Worm (Caenorhabditis elegans) whole organism, young adult: ENCODE results near the gene R12C12.7.
"Not testable (repeated sequence)": the region's sequence is repeated elsewhere in the genome, so short reads cannot be mapped to it uniquely, and the experiment has no call there.

Experiments
- B0035.1 ChIP-seq: sonication (generic microtip); optimal IDR thresholded peaks from 2 replicates; lab custom pipeline; 2016; ENCODE audit warnings: missing genetic modification characterization, mild to moderate bottlenecking, missing compliant biosample characterization, missing genotype, missing genetic modification reagents
- C06A6.2 ChIP-seq: fragments of 200-800 bp; sonication (Bioruptor generic); conservative IDR thresholded peaks from 2 replicates; pipeline ENCODE4 v1.3.6; 2022; ENCODE audit warnings: missing genetic modification characterization, missing compliant biosample characterization
- F39B2.1 ChIP-seq: fragments of 200-800 bp; sonication (Bioruptor generic); IDR thresholded peaks from 2 replicates; pipeline ENCODE4 v1.3.6; 2022; ENCODE audit warnings: missing genetic modification reagents, missing genetic modification characterization, missing compliant biosample characterization
- F52B5.7 ChIP-seq: sonication (generic microtip); optimal IDR thresholded peaks from 2 replicates; lab custom pipeline; 2016; ENCODE audit warnings: mild to moderate bottlenecking, missing genetic modification characterization, missing compliant biosample characterization
- F57A8.1 ChIP-seq: fragments of 200-800 bp; sonication (Bioruptor generic); optimal IDR thresholded peaks from 2 replicates; lab custom pipeline; 2018; ENCODE audit warnings: mild to moderate bottlenecking, missing genetic modification characterization, moderate library complexity, missing compliant biosample characterization
- Y79H2A.3 ChIP-seq: fragments of 200-800 bp; sonication (Bioruptor generic); conservative IDR thresholded peaks from 2 replicates; pipeline ENCODE4 v1.3.6; 2022; ENCODE audit warnings: missing genetic modification reagents, missing genetic modification characterization, missing compliant biosample characterization
- cebp-1 ChIP-seq, 2 experiments: fragments of 200-800 bp in 1 of 2; sonication (Bioruptor generic) in 1 of 2; sonication (generic microtip) in 1 of 2; IDR thresholded peaks in 1 of 2; optimal IDR thresholded peaks in 1 of 2; 2 replicates each; pipeline versions ENCODE4 v1.3.6 to Lab custom; 2017 to 2022; ENCODE audit warnings: missing compliant biosample characterization in 2 of 2, missing genetic modification characterization in 2 of 2, mild to moderate bottlenecking in 1 of 2, missing genetic modification reagents in 1 of 2, moderate library complexity in 1 of 2
- ceh-79 ChIP-seq: sonication (generic microtip); optimal IDR thresholded peaks from 2 replicates; lab custom pipeline; 2017; ENCODE audit warnings: mild to moderate bottlenecking, missing genetic modification characterization, missing compliant biosample characterization
- dpff-1 ChIP-seq: sonication (generic microtip); optimal IDR thresholded peaks from 2 replicates; lab custom pipeline; 2017; ENCODE audit warnings: mild to moderate bottlenecking, missing genetic modification characterization, missing compliant biosample characterization
- ets-4 ChIP-seq: fragments of 200-800 bp; sonication (Bioruptor generic); optimal IDR thresholded peaks from 2 replicates; lab custom pipeline; 2018; ENCODE audit warnings: mild to moderate bottlenecking, missing genetic modification characterization, missing compliant biosample characterization
- him-1 ChIP-seq: sonication (generic microtip); optimal IDR thresholded peaks from 2 replicates; lab custom pipeline; 2016; ENCODE audit warnings: missing genotype, missing genetic modification reagents, missing genetic modification characterization, missing compliant biosample characterization
- hmg-1.2 ChIP-seq: fragments of 200-800 bp; sonication (Bioruptor generic); IDR thresholded peaks from 2 replicates; pipeline ENCODE4 v1.3.6; 2022; ENCODE audit warnings: missing genetic modification reagents, missing genetic modification characterization, missing compliant biosample characterization
- hmg-20 ChIP-seq: fragments of 200-800 bp; sonication (Bioruptor generic); IDR thresholded peaks from 2 replicates; pipeline ENCODE4 v1.3.6; 2022; ENCODE audit warnings: missing genetic modification reagents, missing genetic modification characterization, missing compliant biosample characterization
- let-607 ChIP-seq, 2 experiments: fragments of 200-800 bp in 1 of 2; sonication (Bioruptor generic) in 1 of 2; sonication (generic microtip) in 1 of 2; optimal IDR thresholded peaks; 2 replicates each; lab custom pipeline; 2016 to 2018; ENCODE audit warnings: mild to moderate bottlenecking in 2 of 2, missing compliant biosample characterization in 2 of 2, missing genetic modification characterization in 2 of 2, moderate library complexity in 2 of 2, missing genotype in 1 of 2
- lin-26 ChIP-seq: fragments of 200-800 bp; sonication (Bioruptor generic); IDR thresholded peaks from 2 replicates; pipeline ENCODE4 v1.3.6; 2022; ENCODE audit warnings: missing genetic modification reagents, missing genetic modification characterization, missing compliant biosample characterization
- lsl-1 ChIP-seq: fragments of 200-800 bp; sonication (Bioruptor generic); optimal IDR thresholded peaks from 2 replicates; lab custom pipeline; 2018; ENCODE audit warnings: mild to moderate bottlenecking, missing genetic modification characterization, moderate library complexity, missing compliant biosample characterization
- lsy-27 ChIP-seq: sonication (generic microtip); optimal IDR thresholded peaks from 2 replicates; lab custom pipeline; 2017; ENCODE audit warnings: missing genetic modification characterization, mild to moderate bottlenecking, missing compliant biosample characterization, antibody characterized with exemption, missing genotype, borderline replicate concordance; ENCODE audit not compliant: insufficient read depth
- nhr-120 ChIP-seq: fragments of 200-800 bp; sonication (Bioruptor generic); IDR thresholded peaks from 2 replicates; pipeline ENCODE4 v1.3.6; 2022; ENCODE audit warnings: missing genetic modification characterization, missing compliant biosample characterization
- nhr-90 ChIP-seq: sonication (generic microtip); optimal IDR thresholded peaks from 2 replicates; lab custom pipeline; 2016; ENCODE audit warnings: missing genotype, mild to moderate bottlenecking, missing genetic modification characterization, missing compliant biosample characterization
- pha-4 ChIP-seq: fragments of 150-350 bp; sonication (generic microtip); optimal IDR thresholded peaks from 2 replicates; lab custom pipeline; 2014; ENCODE audit warnings: missing biosample characterization, missing genetic modification reagents, missing genetic modification characterization
- rec-8 ChIP-seq, 2 experiments: sonication (generic microtip); optimal IDR thresholded peaks; 2 replicates each; lab custom pipeline; 2016; ENCODE audit warnings: mild to moderate bottlenecking in 2 of 2, missing genetic modification characterization in 2 of 2, missing genetic modification reagents in 2 of 2, missing genotype in 2 of 2, missing biosample characterization in 1 of 2, missing compliant biosample characterization in 1 of 2, moderate library complexity in 1 of 2
- sdz-38 ChIP-seq: sonication (generic microtip); optimal IDR thresholded peaks from 2 replicates; lab custom pipeline; 2016; ENCODE audit warnings: missing genotype, missing genetic modification characterization, missing compliant biosample characterization
- snpc-4 ChIP-seq, 5 experiments: fragments of 150-350 bp in 1 of 5; sonication (generic microtip) in 4 of 5; optimal IDR thresholded peaks; 2 replicates each; lab custom pipeline; 2014 to 2018; ENCODE audit warnings: missing genetic modification characterization in 5 of 5, missing biosample characterization in 3 of 5, antibody characterized with exemption in 2 of 5, mild to moderate bottlenecking in 2 of 5, missing compliant biosample characterization in 2 of 5, missing genotype in 2 of 5, moderate library complexity in 2 of 5, missing genetic modification reagents in 1 of 5
- tlf-1 ChIP-seq: fragments of 200-800 bp; sonication (Bioruptor generic); optimal IDR thresholded peaks from 2 replicates; lab custom pipeline; 2018; ENCODE audit warnings: mild to moderate bottlenecking, missing genetic modification characterization, missing compliant biosample characterization
- zfh-2 ChIP-seq: fragments of 200-800 bp; sonication (Bioruptor generic); conservative IDR thresholded peaks from 2 replicates; pipeline ENCODE4 v1.3.6; 2022; ENCODE audit warnings: missing genetic modification reagents, missing genetic modification characterization, missing compliant biosample characterization

R12C12.7 gene

ce11 chrII:6014057-6014456, 41.7 kb downstream of the R12C12.7 start, which contains the start of gene ZK84.2:
TSS of gene ZK84.2 (plus strand) at chrII:6014357.
- TF ChIP-seq hmg-1.2 (GFP tag; lab: Robert Waterston, UW); lin-26; nhr-120 (GFP tag; lab: Robert Waterston, UW): not testable (repeated sequence)

DNA sequence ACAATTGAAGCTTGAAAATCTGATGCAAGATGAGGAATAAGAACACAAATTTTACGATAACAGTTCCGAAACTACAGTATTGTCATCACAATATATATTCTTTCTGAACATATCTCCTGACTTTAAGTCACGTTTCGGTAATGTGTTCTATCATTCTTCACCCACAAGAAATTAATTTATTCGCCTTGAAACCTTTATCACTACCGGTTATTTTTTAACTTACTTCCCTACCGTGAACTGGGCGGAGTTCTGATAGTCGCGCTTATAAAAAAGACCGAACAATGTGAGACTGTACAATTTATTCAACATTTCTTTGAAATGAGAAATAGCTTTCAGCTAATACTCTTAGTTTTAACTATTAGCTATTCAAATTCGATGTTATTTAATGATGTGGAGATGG, 45.2 kb downstream of the R12C12.7 start, which contains the start of gene ins-20:
ins-20 (plus strand) TSS at position 301 of the 400 bp plus-strand sequence.
- no peak for TF ChIP-seq C06A6.2 (GFP tag; lab: Robert Waterston, UW)
- no peak for TF ChIP-seq dpff-1 (tag; lab: Kevin White, UChicago)
- no peak for TF ChIP-seq F57A8.1 (GFP tag; lab: Kevin White, UChicago)
- no peak for TF ChIP-seq F52B5.7 (tag; lab: Kevin White, UChicago)
- no peak for TF ChIP-seq lsl-1 (GFP tag; lab: Kevin White, UChicago)
- TF ChIP-seq sdz-38 (tag; lab: Kevin White, UChicago): no peak
- TF ChIP-seq him-1 (tag; lab: Kevin White, UChicago): no peak
- TF ChIP-seq hmg-20 (GFP tag; lab: Robert Waterston, UW): no peak
- no peak for TF ChIP-seq ceh-79 (tag; lab: Kevin White, UChicago)
- no peak for TF ChIP-seq lsy-27 (tag; lab: Kevin White, UChicago)
- no peak for TF ChIP-seq tlf-1 (GFP tag; lab: Kevin White, UChicago)
- no peak for TF ChIP-seq pha-4 (tag; lab: Kevin White, UChicago)
- TF ChIP-seq ets-4: no peak
- TF ChIP-seq let-607 (tag; optimal IDR thresholded peaks at IDR 0.05; lab: Kevin White, UChicago): no peak
- no peak for TF ChIP-seq nhr-90 (tag; lab: Kevin White, UChicago)
- TF ChIP-seq Y79H2A.3 (GFP tag; lab: Robert Waterston, UW): no peak
- no peak for TF ChIP-seq F39B2.1 (GFP tag; lab: Robert Waterston, UW)
- no peak for TF ChIP-seq B0035.1 (tag; lab: Kevin White, UChicago)
- TF ChIP-seq snpc-4 (GFP tag; optimal IDR thresholded peaks at IDR 0.05; lab: Kevin White, UChicago): no peak
- no peak for TF ChIP-seq snpc-4 (tag; optimal IDR thresholded peaks at IDR 0.05; lab: Kevin White, UChicago)
- TF ChIP-seq, all 124 proteins: peak for 0

DNA sequence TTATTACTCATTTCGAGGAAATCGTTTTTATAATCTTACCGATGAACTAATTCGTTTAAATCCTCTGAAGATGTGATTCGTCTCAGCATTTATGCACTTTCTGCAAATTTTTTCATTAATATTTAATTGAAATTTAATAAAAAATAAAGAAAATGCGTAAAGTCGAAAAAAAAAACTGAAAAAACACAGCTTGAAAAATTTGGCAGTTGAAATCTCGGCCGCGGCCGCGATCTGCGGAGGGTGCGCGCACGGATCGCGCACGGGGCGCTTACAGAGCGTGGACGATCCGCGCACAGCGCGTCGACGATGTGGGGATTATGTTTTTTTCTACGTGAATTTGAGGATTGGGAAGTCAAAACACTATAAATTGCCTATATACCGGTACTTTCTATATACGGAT, 46.9 kb downstream of the R12C12.7 start, which contains the start of gene ZK84.4:
ZK84.4 (minus strand) TSS at position 101 of the 400 bp plus-strand sequence.
- not testable (repeated sequence) for TF ChIP-seq cebp-1 (GFP tag; IDR thresholded peaks at IDR 0.05; lab: Robert Waterston, UW); cebp-1 (tag; optimal IDR thresholded peaks at IDR 0.05; lab: Kevin White, UChicago); zfh-2 (GFP tag; lab: Robert Waterston, UW); rec-8 (tag; optimal IDR thresholded peaks at IDR 0.05; lab: Kevin White, UChicago)
